Worm (Caenorhabditis elegans) whole organism, L4 larva: ENCODE results near the gene shc-3.

Experiments used
- D1046.2 ChIP-seq: fragments of 200-800 bp; sonication (Bioruptor generic); IDR thresholded peaks from 2 replicates; pipeline ENCODE4 v1.3.6; 2022; ENCODE audit warnings: missing genetic modification characterization, missing compliant biosample characterization
- F10B5.3 ChIP-seq: sonication (generic microtip); optimal IDR thresholded peaks from 2 replicates; lab custom pipeline; 2016; ENCODE audit warnings: mild to moderate bottlenecking, missing genetic modification characterization, missing compliant biosample characterization
- F26F4.8 ChIP-seq: fragments of 200-800 bp; sonication (Bioruptor generic); conservative IDR thresholded peaks from 2 replicates; pipeline ENCODE4 v1.3.6; 2022; ENCODE audit warnings: missing genetic modification characterization, missing compliant biosample characterization
- F37D6.2 ChIP-seq: sonication (generic microtip); optimal IDR thresholded peaks from 2 replicates; lab custom pipeline; 2016; ENCODE audit warnings: mild to moderate bottlenecking, missing genetic modification characterization, missing compliant biosample characterization
- T20F7.1 ChIP-seq: fragments of 200-800 bp; sonication (Bioruptor generic); optimal IDR thresholded peaks from 2 replicates; lab custom pipeline; 2018; ENCODE audit warnings: mild to moderate bottlenecking, missing genetic modification characterization, missing compliant biosample characterization
- Y48G9A.11 ChIP-seq: fragments of 200-800 bp; sonication (Bioruptor generic); IDR thresholded peaks from 2 replicates; pipeline ENCODE4 v1.3.6; 2022; ENCODE audit warnings: missing genetic modification reagents, missing genetic modification characterization, missing compliant biosample characterization
- Y75B8A.6 ChIP-seq: fragments of 200-800 bp; sonication (Bioruptor generic); IDR thresholded peaks from 2 replicates; pipeline ENCODE4 v1.3.6; 2022; ENCODE audit warnings: missing genetic modification reagents, missing genetic modification characterization, missing compliant biosample characterization
- ZK546.5 ChIP-seq, 2 experiments: sonication (generic microtip); optimal IDR thresholded peaks; 2 replicates each; lab custom pipeline; 2017; ENCODE audit warnings: missing biosample characterization in 2 of 2, missing genetic modification characterization in 2 of 2
- ama-1 ChIP-seq: fragments of 150-350 bp; optimal IDR thresholded peaks from 2 replicates; lab custom pipeline; 2014; ENCODE audit warnings: inconsistent platforms, mixed read lengths
- arid-1 ChIP-seq: fragments of 200-800 bp; sonication (Bioruptor generic); conservative IDR thresholded peaks from 2 replicates; pipeline ENCODE4 v1.3.6; 2022; ENCODE audit warnings: missing genetic modification reagents, missing genetic modification characterization, missing compliant biosample characterization
- attf-4 ChIP-seq: sonication (generic microtip); optimal IDR thresholded peaks from 3 replicates; lab custom pipeline; 2017; ENCODE audit warnings: missing biosample characterization, missing genetic modification characterization
- ceh-28 ChIP-seq: fragments of 150-350 bp; optimal IDR thresholded peaks from 2 replicates; lab custom pipeline; 2014; ENCODE audit warnings: missing biosample characterization, missing genetic modification reagents, missing genetic modification characterization
- ceh-44 ChIP-seq: fragments of 200-800 bp; sonication (Bioruptor generic); IDR thresholded peaks from 2 replicates; pipeline ENCODE4 v1.3.6; 2022; ENCODE audit warnings: missing genetic modification reagents, missing genetic modification characterization, missing compliant biosample characterization
- ceh-82 ChIP-seq: sonication (generic microtip); optimal IDR thresholded peaks from 2 replicates; lab custom pipeline; 2017; ENCODE audit warnings: missing biosample characterization, missing genetic modification characterization
- daf-16 ChIP-seq, 3 experiments: sonication (generic microtip); optimal IDR thresholded peaks; 2 replicates each; lab custom pipeline; 2016 to 2017; ENCODE audit warnings: missing genetic modification characterization in 3 of 3, missing genetic modification reagents in 3 of 3, mild to moderate bottlenecking in 2 of 3, missing compliant biosample characterization in 2 of 3, missing biosample characterization in 1 of 3, moderate library complexity in 1 of 3
- dmd-6 ChIP-seq: fragments of 200-800 bp; sonication (Bioruptor generic); IDR thresholded peaks from 2 replicates; pipeline ENCODE4 v1.3.6; 2022; ENCODE audit warnings: missing genetic modification reagents, missing genetic modification characterization, missing compliant biosample characterization
- dmd-8 ChIP-seq: fragments of 200-800 bp; sonication (Bioruptor generic); IDR thresholded peaks from 2 replicates; pipeline ENCODE4 v1.3.6; 2022; ENCODE audit warnings: missing genetic modification characterization, missing compliant biosample characterization
- dpl-1 ChIP-seq: fragments of 150-350 bp; optimal IDR thresholded peaks from 2 replicates; lab custom pipeline; 2014; ENCODE audit warnings: missing biosample characterization, missing genetic modification reagents, missing genetic modification characterization
- fkh-10 ChIP-seq: fragments of 150-350 bp; optimal IDR thresholded peaks from 2 replicates; lab custom pipeline; 2014; ENCODE audit warnings: missing biosample characterization, missing genetic modification reagents, missing genetic modification characterization
- hif-1 ChIP-seq, 2 experiments: sonication (generic microtip); optimal IDR thresholded peaks; 2 replicates each; lab custom pipeline; 2016 to 2017; ENCODE audit warnings: missing compliant biosample characterization in 2 of 2, missing genetic modification characterization in 2 of 2, missing genetic modification reagents in 2 of 2, missing genotype in 2 of 2, mild to moderate bottlenecking in 1 of 2
- hlh-11 ChIP-seq: fragments of 200-800 bp; sonication (Bioruptor generic); optimal IDR thresholded peaks from 2 replicates; lab custom pipeline; 2018; ENCODE audit warnings: mild to moderate bottlenecking, missing genetic modification characterization, missing compliant biosample characterization
- hlh-30 ChIP-seq: sonication (generic microtip); optimal IDR thresholded peaks from 2 replicates; lab custom pipeline; 2017; ENCODE audit warnings: antibody characterized with exemption, mild to moderate bottlenecking, missing genetic modification characterization, missing compliant biosample characterization; ENCODE audit not compliant: insufficient read depth
- hmg-1.1 ChIP-seq: fragments of 200-800 bp; sonication (Bioruptor generic); IDR thresholded peaks from 2 replicates; pipeline ENCODE4 v1.3.6; 2022; ENCODE audit warnings: missing genetic modification reagents, missing genetic modification characterization, missing compliant biosample characterization
- lin-15B ChIP-seq: fragments of 150-350 bp; sonication (generic microtip); optimal IDR thresholded peaks from 3 replicates; lab custom pipeline; 2014; ENCODE audit warnings: missing biosample characterization, missing genetic modification characterization
- lin-39 ChIP-seq: fragments of 150-350 bp; optimal IDR thresholded peaks from 2 replicates; lab custom pipeline; 2014; ENCODE audit warnings: missing biosample characterization, missing genetic modification reagents, missing genetic modification characterization
- lir-3 ChIP-seq: sonication (generic microtip); optimal IDR thresholded peaks from 2 replicates; lab custom pipeline; 2016; ENCODE audit warnings: mild to moderate bottlenecking, missing genetic modification characterization, missing compliant biosample characterization
- lsy-2 ChIP-seq, 2 experiments: fragments of 150-350 bp in 1 of 2; sonication (generic microtip) in 1 of 2; optimal IDR thresholded peaks; 2 replicates each; lab custom pipeline; 2014 to 2017; ENCODE audit warnings: missing biosample characterization in 2 of 2, missing genetic modification characterization in 2 of 2
- madf-9 ChIP-seq: fragments of 200-800 bp; sonication (Bioruptor generic); conservative IDR thresholded peaks from 2 replicates; pipeline ENCODE4 v1.3.6; 2022; ENCODE audit warnings: missing genetic modification reagents, missing genetic modification characterization, missing compliant biosample characterization
- mdl-1 ChIP-seq, 2 experiments: fragments of 150-350 bp in 1 of 2; sonication (generic microtip) in 1 of 2; optimal IDR thresholded peaks; 2 replicates each; lab custom pipeline; 2014 to 2017; ENCODE audit warnings: missing biosample characterization in 2 of 2, missing genetic modification characterization in 2 of 2
- mep-1 ChIP-seq: fragments of 150-350 bp; sonication (generic microtip); optimal IDR thresholded peaks from 3 replicates; lab custom pipeline; 2014; ENCODE audit warnings: missing biosample characterization, missing genetic modification characterization
- mxl-3 ChIP-seq: fragments of 200-800 bp; sonication (Bioruptor generic); optimal IDR thresholded peaks from 2 replicates; lab custom pipeline; 2018; ENCODE audit warnings: mild to moderate bottlenecking, missing genetic modification characterization, missing compliant biosample characterization
- nhr-10 ChIP-seq: fragments of 150-350 bp; optimal IDR thresholded peaks from 2 replicates; lab custom pipeline; 2014; ENCODE audit warnings: missing biosample characterization, missing genetic modification characterization
- nhr-111 ChIP-seq: fragments of 200-800 bp; sonication (Bioruptor generic); optimal IDR thresholded peaks from 2 replicates; lab custom pipeline; 2018; ENCODE audit warnings: mild to moderate bottlenecking, missing genetic modification characterization, missing compliant biosample characterization
- nhr-28 ChIP-seq: fragments of 150-350 bp; optimal IDR thresholded peaks from 2 replicates; lab custom pipeline; 2014; ENCODE audit warnings: missing biosample characterization, missing genetic modification characterization
- nhr-41 ChIP-seq: fragments of 200-800 bp; sonication (Bioruptor generic); IDR thresholded peaks from 2 replicates; pipeline ENCODE4 v1.3.6; 2022; ENCODE audit warnings: missing genetic modification reagents, missing genetic modification characterization, missing compliant biosample characterization
- nhr-42 ChIP-seq: fragments of 200-800 bp; sonication (Bioruptor generic); IDR thresholded peaks from 2 replicates; pipeline ENCODE4 v1.3.6; 2022; ENCODE audit warnings: missing genetic modification characterization, missing compliant biosample characterization
- nhr-6 ChIP-seq: fragments of 150-350 bp; optimal IDR thresholded peaks from 2 replicates; lab custom pipeline; 2014; ENCODE audit warnings: missing biosample characterization, missing genetic modification characterization
- nhr-76 ChIP-seq: fragments of 150-350 bp; optimal IDR thresholded peaks from 2 replicates; lab custom pipeline; 2014; ENCODE audit warnings: missing biosample characterization, missing genetic modification characterization
- nhr-77 ChIP-seq: fragments of 150-350 bp; optimal IDR thresholded peaks from 2 replicates; lab custom pipeline; 2014; ENCODE audit warnings: missing biosample characterization, missing genetic modification characterization
- rbr-2 ChIP-seq: sonication (generic microtip); optimal IDR thresholded peaks from 2 replicates; lab custom pipeline; 2016; ENCODE audit warnings: missing genotype, missing genetic modification characterization, missing compliant biosample characterization
- saeg-2 ChIP-seq: fragments of 200-800 bp; sonication (Bioruptor generic); IDR thresholded peaks from 2 replicates; pipeline ENCODE4 v1.3.6; 2022; ENCODE audit warnings: missing genetic modification reagents, missing genetic modification characterization, missing compliant biosample characterization
- set-16 ChIP-seq: fragments of 200-800 bp; sonication (Bioruptor generic); IDR thresholded peaks from 2 replicates; pipeline ENCODE4 v1.3.6; 2022; ENCODE audit warnings: missing genetic modification reagents, missing genetic modification characterization, missing compliant biosample characterization
- spr-1 ChIP-seq: sonication (generic microtip); optimal IDR thresholded peaks from 2 replicates; lab custom pipeline; 2016; ENCODE audit warnings: mild to moderate bottlenecking, missing genetic modification characterization, missing compliant biosample characterization
- spr-3 ChIP-seq: fragments of 200-800 bp; sonication (Bioruptor generic); optimal IDR thresholded peaks from 2 replicates; lab custom pipeline; 2018; ENCODE audit warnings: mild to moderate bottlenecking, missing genetic modification characterization, missing compliant biosample characterization
- unc-39 ChIP-seq: sonication (generic microtip); optimal IDR thresholded peaks from 2 replicates; lab custom pipeline; 2017; ENCODE audit warnings: missing biosample characterization, missing genetic modification characterization
- zag-1 ChIP-seq: fragments of 150-350 bp; optimal IDR thresholded peaks from 2 replicates; lab custom pipeline; 2014; ENCODE audit warnings: missing biosample characterization, missing genetic modification characterization
- zfp-2 ChIP-seq: sonication (generic microtip); optimal IDR thresholded peaks from 2 replicates; lab custom pipeline; 2016; ENCODE audit warnings: mild to moderate bottlenecking, missing genetic modification characterization, missing compliant biosample characterization
- zfp-3 ChIP-seq: fragments of 200-800 bp; sonication (Bioruptor generic); conservative IDR thresholded peaks from 2 replicates; pipeline ENCODE4 v1.3.6; 2022; ENCODE audit warnings: missing genetic modification reagents, missing genetic modification characterization, missing compliant biosample characterization
- zip-11 ChIP-seq: fragments of 200-800 bp; sonication (Bioruptor generic); IDR thresholded peaks from 2 replicates; pipeline ENCODE4 v1.3.6; 2022; ENCODE audit warnings: missing genetic modification characterization, missing compliant biosample characterization
- zip-2 ChIP-seq: fragments of 150-350 bp; optimal IDR thresholded peaks from 2 replicates; lab custom pipeline; 2014; ENCODE audit warnings: missing biosample characterization, missing genetic modification characterization
- ztf-11 ChIP-seq: fragments of 150-350 bp; optimal IDR thresholded peaks from 2 replicates; lab custom pipeline; 2014; ENCODE audit warnings: missing biosample characterization, missing genetic modification characterization

shc-3 gene

ce11 chrX:13700642-13701233 is 16.6 kb upstream of the shc-3 start (continued):
- TF ChIP-seq mep-1 (tag; lab: Kevin White, UChicago) (peak; percentile 100), attf-4 (tag; lab: Kevin White, UChicago) (peak; percentile 70), lir-3 (tag; lab: Kevin White, UChicago) (peak; percentile 92), nhr-111 (GFP tag; lab: Kevin White, UChicago) (peak; percentile 86), Y48G9A.11 (0 out of 2 replicates have a peak, but pooled peaks have one; percentile 59), zip-2 (tag; lab: Kevin White, UChicago) (peak; percentile 98), arid-1 (GFP tag; lab: Robert Waterston, UW) (peak; percentile 93), F37D6.2 (tag; lab: Kevin White, UChicago) (peak; percentile 99), nhr-10 (tag; lab: Kevin White, UChicago) (peak; percentile 99), nhr-76 (peak; percentile 85), ceh-28 (tag; lab: Kevin White, UChicago) (peak; percentile 83), ceh-44 (peak; percentile 83), lin-15B (tag; lab: Kevin White, UChicago) (peak; percentile 56), spr-3 (GFP tag; lab: Kevin White, UChicago) (peak; percentile 98), dmd-8 (GFP tag; lab: Robert Waterston, UW) (peak; percentile 80; the same call in 1 of the 2 replicates), mdl-1 (tag; optimal IDR thresholded peaks at IDR 0.05; lab: Kevin White, UChicago) (peak; percentile 93 to 94), Y75B8A.6 (no peak), unc-39 (tag; lab: Kevin White, UChicago) (peak; percentile 100), set-16 (GFP tag; lab: Robert Waterston, UW) (no peak), nhr-6 (tag; lab: Kevin White, UChicago) (peak; percentile 99), mxl-3 (GFP tag; lab: Kevin White, UChicago) (peak; percentile 92), lin-39 (tag; lab: Kevin White, UChicago) (peak; percentile 99), zfp-2 (peak; percentile 90), ZK546.5 (tag; optimal IDR thresholded peaks at IDR 0.05; lab: Kevin White, UChicago) (peak; percentile 33 to 76), nhr-41 (GFP tag; lab: Robert Waterston, UW) (peak; percentile 82; the same call in 1 of the 2 replicates), madf-9 (GFP tag; lab: Robert Waterston, UW) (peak; percentile 98), T20F7.1 (GFP tag; lab: Kevin White, UChicago) (peak; percentile 94), dpl-1 (GFP tag; lab: Kevin White, UChicago) (peak; percentile 77), hlh-11 (tag; lab: Kevin White, UChicago) (peak; percentile 97), hlh-30 (tag; lab: Kevin White, UChicago) (peak; percentile 97), nhr-42 (GFP tag; lab: Robert Waterston, UW) (peak; percentile 99), dmd-6 (GFP tag; lab: Robert Waterston, UW) (peak; percentile 99), lsy-2 (tag; optimal IDR thresholded peaks at IDR 0.05; lab: Kevin White, UChicago) (peak; percentile 95 to 97), ztf-11 (tag; lab: Kevin White, UChicago) (peak; percentile 98), zag-1 (peak; percentile 100), zip-11 (GFP tag; lab: Robert Waterston, UW) (no peak), hmg-1.1 (GFP tag; lab: Robert Waterston, UW) (peak; percentile 100), saeg-2 (GFP tag; lab: Robert Waterston, UW) (peak; percentile 99), F10B5.3 (peak; percentile 97), spr-1 (tag; lab: Kevin White, UChicago) (peak; percentile 98), hif-1 (tag; optimal IDR thresholded peaks at IDR 0.05; lab: Kevin White, UChicago) (peak; percentile 85 to 91), ama-1 (lab: Kevin White, UChicago) (no peak), nhr-77 (tag; lab: Kevin White, UChicago) (peak; percentile 99), fkh-10 (GFP tag; lab: Kevin White, UChicago) (peak; percentile 99), zfp-3 (GFP tag; lab: Robert Waterston, UW) (peak; percentile 97), ceh-82 (peak; percentile 100), F26F4.8 (GFP tag; lab: Robert Waterston, UW) (no peak), nhr-28 (tag; lab: Kevin White, UChicago) (peak; percentile 94), rbr-2 (tag; lab: Kevin White, UChicago) (peak; percentile 99), D1046.2 (peak; percentile 95), daf-16 (GFP tag; optimal IDR thresholded peaks at IDR 0.05; lab: Kevin White, UChicago) (peak; percentile 97 to 99), daf-16 (tag; optimal IDR thresholded peaks at IDR 0.05; lab: Kevin White, UChicago) (peak; percentile 94)
